Fruit fly (Drosophila melanogaster) Kc167 (cell line): ENCODE data around the gene CG5355.

Source experiments
- Myc ChIP-seq: fragments of >200 bp; optimal IDR thresholded peaks from 2 replicates; lab custom pipeline; 2017; ENCODE audit warnings: missing external identifiers
- Sin3A ChIP-seq: fragments of >200 bp; optimal IDR thresholded peaks from 2 replicates; lab custom pipeline; 2018; ENCODE audit warnings: missing external identifiers
- h ChIP-seq: fragments of >200 bp; optimal IDR thresholded peaks from 3 replicates; lab custom pipeline; 2018; ENCODE audit warnings: missing external identifiers
- insv ChIP-seq: fragments of >200 bp; optimal IDR thresholded peaks from 3 replicates; lab custom pipeline; 2018; ENCODE audit warnings: missing external identifiers
- psq ChIP-seq: fragments of >200 bp; optimal IDR thresholded peaks from 2 replicates; lab custom pipeline; 2017; ENCODE audit warnings: missing external identifiers
- ttk ChIP-seq: sonication (Bioruptor generic); optimal IDR thresholded peaks from 2 replicates; lab custom pipeline; 2017; ENCODE audit warnings: missing external identifiers

CG5355 gene

dm6 chr2L:10373605-10374269, 39.5 kb downstream of the CG5355 start, which contains the start of gene rho-5:
Gene rho-5 (minus strand): TSS chr2L:10373900.
- TF ChIP-seq psq (no peak), Myc (lab: Kevin White, UChicago) (no peak), insv (no peak), h (lab: Kevin White, UChicago) (no peak), Sin3A (lab: Kevin White, UChicago) (no peak), ttk (lab: Kevin White, UChicago) (no peak)

- TF ChIP-seq Myc (lab: Kevin White, UChicago) (no peak), insv (no peak), ttk (lab: Kevin White, UChicago) (no peak), psq (no peak), Sin3A (lab: Kevin White, UChicago) (no peak), h (lab: Kevin White, UChicago) (no peak)
Observed at dm6 chr2L:10372297-10372696, 41.0 kb downstream of the CG5355 start.

dm6 chr2L:10366525-10366924, 46.7 kb downstream of the CG5355 start, which contains the start of gene CG5056:
Gene CG5056 (plus strand): TSS chr2L:10366692.
- no peak for TF ChIP-seq Sin3A (lab: Kevin White, UChicago)
- TF ChIP-seq psq = no peak
- TF ChIP-seq ttk (lab: Kevin White, UChicago) = no peak
- TF ChIP-seq insv = no peak
- TF ChIP-seq Myc (lab: Kevin White, UChicago) = no peak
- no peak for TF ChIP-seq h (lab: Kevin White, UChicago)

dm6 chr2L:10364229-10364628, 49.0 kb downstream of the CG5355 start, which contains the start of gene lft:
Gene lft (plus strand): TSS chr2L:10364471.
- TF ChIP-seq ttk (lab: Kevin White, UChicago) = no peak
- no peak for TF ChIP-seq Sin3A (lab: Kevin White, UChicago)
- no peak for TF ChIP-seq Myc (lab: Kevin White, UChicago)
- no peak for TF ChIP-seq psq
- no peak for TF ChIP-seq insv
- TF ChIP-seq h (lab: Kevin White, UChicago) = no peak

- no peak for TF ChIP-seq insv
- no peak for TF ChIP-seq psq
- TF ChIP-seq Sin3A (lab: Kevin White, UChicago) = no peak
- TF ChIP-seq h (lab: Kevin White, UChicago) = no peak
- TF ChIP-seq Myc (lab: Kevin White, UChicago) = no peak
- TF ChIP-seq ttk (lab: Kevin White, UChicago) = no peak
Observed at dm6 chr2L:10362408-10363067, 50.7 kb downstream of the CG5355 start, which contains the start of the genes Cand1 and pim. Gene Cand1 (minus strand): TSS chr2L:10362707. Gene pim (plus strand): TSS chr2L:10362989.
